Worm (Caenorhabditis elegans): ENCODE measurements around the gene mfn-1.

mfn-1 gene

DNA sequence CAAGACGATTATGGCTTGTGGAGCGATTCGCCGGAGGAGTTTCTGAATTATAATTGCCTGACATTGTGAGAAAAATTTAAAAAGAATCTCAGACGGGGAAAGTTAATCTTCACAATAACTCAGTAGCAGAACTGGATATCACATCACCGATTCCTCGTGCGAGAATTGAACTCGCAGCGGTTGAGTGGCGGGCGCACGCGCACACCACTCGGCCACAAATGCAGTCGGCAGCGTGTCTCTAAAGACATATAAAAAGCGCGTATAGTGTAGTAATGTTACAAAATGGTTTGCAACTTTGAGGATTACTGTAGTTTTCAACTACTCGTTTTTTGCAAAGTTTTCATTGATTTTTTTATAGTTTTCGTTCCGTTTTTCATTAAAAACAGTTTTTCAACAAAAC, 12.8 kb upstream of the mfn-1 start:
- TF ChIP-seq unc-62 (GFP tag; optimal IDR thresholded peaks at IDR 0.05), result no peak

- no peak for TF ChIP-seq unc-62 (GFP tag; optimal IDR thresholded peaks at IDR 0.05)
These were observed 7.3 kb upstream of the mfn-1 start, which contains the start of gene W02B12.12 for ce11 chrII:11479076-11479475. TSS of gene W02B12.12 (minus strand) at chrII:11479176.

- TF ChIP-seq unc-62 (GFP tag; optimal IDR thresholded peaks at IDR 0.05), result no peak
These were observed 4.6 kb upstream of the mfn-1 start, which contains the start of gene W02B12.16 for ce11 chrII:11476410-11476809. TSS of gene W02B12.16 (minus strand) at chrII:11476510.

ce11 chrII:11473525-11474181, 1.8 kb upstream of the mfn-1 start, which contains the start of the genes metl-1 and W02B12.11:
TSS of gene metl-1 (minus strand) at chrII:11473575.
TSS of gene W02B12.11 (plus strand) at chrII:11473861.
- TF ChIP-seq unc-62 (GFP tag; optimal IDR thresholded peaks at IDR 0.05), result no peak

- no peak for TF ChIP-seq unc-62 (GFP tag; optimal IDR thresholded peaks at IDR 0.05)
These were observed 726 bp upstream of the mfn-1 start for ce11 chrII:11472542-11472941.

DNA sequence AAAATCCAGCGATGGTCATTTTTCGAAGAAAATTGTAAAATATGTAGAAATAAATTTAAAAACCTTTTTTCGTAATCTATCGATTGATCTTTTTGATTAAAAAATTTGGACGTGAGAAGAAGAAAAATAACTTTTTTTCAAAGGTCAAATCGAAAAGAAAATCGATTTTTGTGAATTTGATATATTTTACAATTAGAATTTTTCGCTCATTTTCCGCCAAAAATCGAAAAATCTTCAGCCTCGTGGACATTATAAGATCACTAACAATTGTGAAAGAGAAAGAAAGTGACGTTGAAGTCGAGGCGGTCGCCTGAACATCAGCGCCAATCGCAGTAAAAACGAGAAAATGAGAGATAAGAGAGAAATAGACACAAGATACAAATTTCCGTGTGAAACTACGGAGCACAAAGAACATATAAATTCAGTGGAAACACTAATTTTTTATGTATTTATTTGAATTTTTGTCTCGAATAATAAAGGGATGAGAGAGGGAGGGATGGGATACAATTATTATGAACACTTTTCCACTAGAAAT, 2.2 kb downstream of the mfn-1 start, which contains the start of gene cisd-1:
cisd-1 (minus strand) TSS at position 51 of the 535 bp plus-strand sequence.
- no peak for TF ChIP-seq unc-62 (GFP tag; optimal IDR thresholded peaks at IDR 0.05)

ce11 chrII:11467541-11467940, 4.3 kb downstream of the mfn-1 start, which contains the start of gene klp-17:
TSS of gene klp-17 (minus strand) at chrII:11467641.
- TF ChIP-seq unc-62 (GFP tag; optimal IDR thresholded peaks at IDR 0.05), result no peak

- no peak for TF ChIP-seq unc-62 (GFP tag; optimal IDR thresholded peaks at IDR 0.05)
These were observed 7.3 kb downstream of the mfn-1 start, which contains the start of the genes aars-1 and rga-1 for ce11 chrII:11464427-11464944. TSS of gene aars-1 (minus strand) at chrII:11464497. TSS of gene rga-1 (plus strand) at chrII:11464894.

- TF ChIP-seq unc-62 (GFP tag; optimal IDR thresholded peaks at IDR 0.05), result no peak
These were observed 7.9 kb downstream of the mfn-1 start for ce11 chrII:11463899-11464298.

- no peak for TF ChIP-seq unc-62 (GFP tag; optimal IDR thresholded peaks at IDR 0.05)
These were observed 11.9 kb downstream of the mfn-1 start for ce11 chrII:11459883-11460282.

ce11 chrII:11455715-11456114, 16.1 kb downstream of the mfn-1 start:
- TF ChIP-seq unc-62 (GFP tag; optimal IDR thresholded peaks at IDR 0.05), result no peak

ce11 chrII:11455140-11455539, 16.7 kb downstream of the mfn-1 start:
- TF ChIP-seq unc-62 (GFP tag; optimal IDR thresholded peaks at IDR 0.05), result no peak

DNA sequence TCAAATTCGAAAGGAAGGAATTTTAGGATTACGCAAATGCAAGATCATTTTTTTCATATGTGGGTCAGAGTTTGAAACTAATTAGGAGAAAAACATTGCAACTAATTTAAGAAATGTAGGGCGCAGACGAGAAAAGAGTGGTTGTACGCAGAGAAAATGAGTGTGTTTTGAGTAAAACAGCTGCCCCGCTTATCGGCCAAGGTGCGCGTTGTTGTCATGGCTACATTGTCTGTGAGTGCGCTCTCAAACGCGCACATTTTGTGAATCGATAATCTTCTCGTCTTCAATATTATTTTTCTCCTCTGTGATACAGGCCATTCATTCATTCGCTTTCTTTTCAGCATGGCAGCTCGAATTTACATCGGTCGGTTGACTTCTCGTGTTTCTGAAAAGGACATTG, 18.2 kb downstream of the mfn-1 start:
- TF ChIP-seq unc-62 (GFP tag; optimal IDR thresholded peaks at IDR 0.05), result no peak

ce11 chrII:11453025-11453424, 18.8 kb downstream of the mfn-1 start, which contains the start of gene rsp-1:
TSS of gene rsp-1 (plus strand) at chrII:11453362.
- TF ChIP-seq unc-62 (GFP tag; optimal IDR thresholded peaks at IDR 0.05), result no peak

ce11 chrII:11452498-11453005, 19.3 kb downstream of the mfn-1 start, which contains the start of gene rsp-2:
TSS of gene rsp-2 (minus strand) at chrII:11452955.
- TF ChIP-seq unc-62 (GFP tag; optimal IDR thresholded peaks at IDR 0.05), result no peak

DNA sequence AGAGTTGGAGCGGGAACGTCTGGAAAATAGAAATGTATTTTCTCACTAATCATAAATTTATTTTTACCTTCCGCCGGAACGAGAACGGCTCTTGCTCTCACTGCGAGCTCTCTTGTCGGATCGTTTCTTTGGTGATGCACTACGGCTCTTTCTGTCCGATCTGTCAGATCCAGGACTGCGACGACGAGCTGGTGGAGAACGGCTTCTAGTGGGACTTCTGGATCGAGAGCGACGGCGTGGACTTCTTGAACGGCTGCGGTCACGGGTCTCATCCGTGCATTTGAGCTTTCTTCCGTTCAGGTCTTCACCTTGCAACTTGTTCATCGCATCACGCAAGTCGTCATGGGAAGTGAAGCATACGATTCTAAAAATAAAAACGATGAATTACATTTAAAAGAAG, 20.1 kb downstream of the mfn-1 start:
- no peak for TF ChIP-seq unc-62 (GFP tag; optimal IDR thresholded peaks at IDR 0.05)

- no peak for TF ChIP-seq unc-62 (GFP tag; optimal IDR thresholded peaks at IDR 0.05)
These were observed 20.9 kb downstream of the mfn-1 start for ce11 chrII:11450882-11451281.
